Worm (Caenorhabditis elegans) whole organism, early embryonic: ENCODE data around the gene sra-27.

ENCODE experiments used
- B0310.2 ChIP-seq: sonication (generic microtip); optimal IDR thresholded peaks from 2 replicates; lab custom pipeline; 2016; ENCODE audit warnings: mild to moderate bottlenecking, missing genetic modification characterization, missing compliant biosample characterization
- F13C5.2 ChIP-seq: sonication (generic microtip); optimal IDR thresholded peaks from 2 replicates; lab custom pipeline; 2017; ENCODE audit warnings: mild to moderate bottlenecking, missing genetic modification characterization, inconsistent platforms, missing compliant biosample characterization
- ama-1 ChIP-seq: fragments of 150-350 bp; optimal IDR thresholded peaks from 2 replicates; lab custom pipeline; 2014

DNA sequence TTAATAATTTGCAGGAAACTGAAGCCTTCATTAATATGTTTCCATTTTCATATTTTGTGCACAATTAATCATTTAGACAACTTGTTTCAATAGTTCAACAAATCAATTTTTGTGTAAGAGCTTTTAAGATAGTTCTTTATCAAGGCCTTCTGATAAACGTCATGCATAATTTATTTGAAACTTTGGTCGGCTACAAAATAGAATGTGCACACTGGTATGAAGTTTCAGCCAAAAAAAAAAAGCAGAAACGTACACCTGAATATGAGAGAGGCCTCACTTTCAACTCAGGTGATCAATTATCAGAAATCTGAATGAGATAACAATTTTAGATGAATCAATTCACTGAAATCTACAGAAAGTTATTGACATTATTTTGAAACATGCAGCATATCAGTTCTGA, 45.7 kb downstream of the sra-27 start:
- TF ChIP-seq ama-1 (no peak), F13C5.2 (tag; lab: Kevin White, UChicago) (no peak), B0310.2 (tag; lab: Kevin White, UChicago) (no peak)
